Worm (Caenorhabditis elegans): ENCODE results near the gene fbxb-11.
"Not testable (repeated sequence)": the region's sequence is repeated elsewhere in the genome, so short reads cannot be mapped to it uniquely, and the experiment has no call there.

fbxb-11 gene

ce11 chrII:1757033-1757432, 32.6 kb downstream of the fbxb-11 start, which contains the start of gene F36H5.10:
Gene F36H5.10 (plus strand): TSS chrII:1757333.
- TF ChIP-seq scrt-1 (GFP tag; IDR thresholded peaks at IDR 0.05) = no peak
- no peak for TF ChIP-seq tbx-11 (GFP tag; IDR thresholded peaks at IDR 0.05)
- no peak for TF ChIP-seq ets-7 (tag; optimal IDR thresholded peaks at IDR 0.05)
- no peak for TF ChIP-seq sea-1 (GFP tag; conservative IDR thresholded peaks at IDR 0.05)
- TF ChIP-seq F13C5.2 (tag; optimal IDR thresholded peaks at IDR 0.05) = no peak
- TF ChIP-seq hnd-1 (tag; optimal IDR thresholded peaks at IDR 0.05) = no peak
- no peak for TF ChIP-seq pes-1 (GFP tag; IDR thresholded peaks at IDR 0.05)
- TF ChIP-seq tra-4 (tag; optimal IDR thresholded peaks at IDR 0.05) = no peak
- no peak for TF ChIP-seq hmbx-1 (tag; optimal IDR thresholded peaks at IDR 0.05)
- TF ChIP-seq hmg-4 (GFP tag; optimal IDR thresholded peaks at IDR 0.05) = no peak
- TF ChIP-seq B0310.2 (tag; optimal IDR thresholded peaks at IDR 0.05) = no peak
- TF ChIP-seq tbx-37 (GFP tag; conservative IDR thresholded peaks at IDR 0.05) = no peak

- TF ChIP-seq hmg-4 (GFP tag; optimal IDR thresholded peaks at IDR 0.05) (no peak), aly-1 (tag; optimal IDR thresholded peaks at IDR 0.05) (no peak)
Observed at ce11 chrII:1759602-1760001, 35.2 kb downstream of the fbxb-11 start, which contains the start of gene F36H5.18. Gene F36H5.18 (plus strand): TSS chrII:1759902.

ce11 chrII:1761564-1761963, 37.1 kb downstream of the fbxb-11 start, which contains the start of gene F36H5.4:
Gene F36H5.4 (plus strand): TSS chrII:1761864.
- TF ChIP-seq hmbx-1 (tag; optimal IDR thresholded peaks at IDR 0.05) (no peak), ceh-13 (GFP tag; optimal IDR thresholded peaks at IDR 0.05) (no peak), ets-7 (tag; optimal IDR thresholded peaks at IDR 0.05) (no peak)

- no peak for TF ChIP-seq ama-1 (optimal IDR thresholded peaks at IDR 0.05)
- TF ChIP-seq hmg-4 (GFP tag; optimal IDR thresholded peaks at IDR 0.05) = no peak
- no peak for TF ChIP-seq flt-1 (GFP tag; IDR thresholded peaks at IDR 0.05)
- no peak for TF ChIP-seq aly-1 (tag; optimal IDR thresholded peaks at IDR 0.05)
- no peak for TF ChIP-seq F13C5.2 (tag; optimal IDR thresholded peaks at IDR 0.05)
- TF ChIP-seq ceh-13 (GFP tag; optimal IDR thresholded peaks at IDR 0.05) = no peak
- no peak for TF ChIP-seq hmbx-1 (tag; optimal IDR thresholded peaks at IDR 0.05)
- no peak for TF ChIP-seq pes-1 (GFP tag; IDR thresholded peaks at IDR 0.05)
- TF ChIP-seq sea-1 (GFP tag; conservative IDR thresholded peaks at IDR 0.05) = no peak
- TF ChIP-seq hnd-1 (tag; optimal IDR thresholded peaks at IDR 0.05) = no peak
- no peak for TF ChIP-seq scrt-1 (GFP tag; IDR thresholded peaks at IDR 0.05)
- TF ChIP-seq ceh-36 (tag; optimal IDR thresholded peaks at IDR 0.05) = no peak
- no peak for TF ChIP-seq ets-7 (tag; optimal IDR thresholded peaks at IDR 0.05)
- TF ChIP-seq tbx-11 (GFP tag; IDR thresholded peaks at IDR 0.05) = no peak
- TF ChIP-seq tra-4 (tag; optimal IDR thresholded peaks at IDR 0.05) = no peak
- no peak for TF ChIP-seq tbx-37 (GFP tag; conservative IDR thresholded peaks at IDR 0.05)
- TF ChIP-seq B0310.2 (tag; optimal IDR thresholded peaks at IDR 0.05) = no peak
Observed at ce11 chrII:1763072-1763471, 38.7 kb downstream of the fbxb-11 start, which contains the start of gene math-28. Gene math-28 (plus strand): TSS chrII:1763372.

ce11 chrII:1766715-1767114, 42.3 kb downstream of the fbxb-11 start:
- no peak for TF ChIP-seq tbx-37 (GFP tag; conservative IDR thresholded peaks at IDR 0.05)
- no peak for TF ChIP-seq hmbx-1 (tag; optimal IDR thresholded peaks at IDR 0.05)
- TF ChIP-seq ceh-13 (GFP tag; optimal IDR thresholded peaks at IDR 0.05) = no peak
- TF ChIP-seq F13C5.2 (tag; optimal IDR thresholded peaks at IDR 0.05) = no peak
- no peak for TF ChIP-seq hnd-1 (tag; optimal IDR thresholded peaks at IDR 0.05)
- TF ChIP-seq pes-1 (GFP tag; IDR thresholded peaks at IDR 0.05) = no peak
- no peak for TF ChIP-seq ceh-36 (tag; optimal IDR thresholded peaks at IDR 0.05)

ce11 chrII:1771347-1771746, 46.9 kb downstream of the fbxb-11 start, which contains the start of gene math-26:
Gene math-26 (plus strand): TSS chrII:1771647.
- not testable (repeated sequence) for TF ChIP-seq scrt-1 (GFP tag; IDR thresholded peaks at IDR 0.05); flt-1 (GFP tag; IDR thresholded peaks at IDR 0.05); tra-4 (tag; optimal IDR thresholded peaks at IDR 0.05)

ce11 chrII:1771785-1772184, 47.4 kb downstream of the fbxb-11 start, which contains the start of gene math-3:
Gene math-3 (plus strand): TSS chrII:1772085.
- TF ChIP-seq aly-1 (tag; optimal IDR thresholded peaks at IDR 0.05) (no peak), ceh-13 (GFP tag; optimal IDR thresholded peaks at IDR 0.05) (no peak), tbx-37 (GFP tag; conservative IDR thresholded peaks at IDR 0.05) (no peak), sea-1 (GFP tag; conservative IDR thresholded peaks at IDR 0.05) (no peak), hmg-4 (GFP tag; optimal IDR thresholded peaks at IDR 0.05) (no peak), tbx-11 (GFP tag; IDR thresholded peaks at IDR 0.05) (no peak), hnd-1 (tag; optimal IDR thresholded peaks at IDR 0.05) (no peak), pes-1 (GFP tag; IDR thresholded peaks at IDR 0.05) (no peak), tra-4 (tag; optimal IDR thresholded peaks at IDR 0.05) (no peak), flt-1 (GFP tag; IDR thresholded peaks at IDR 0.05) (no peak), ceh-36 (tag; optimal IDR thresholded peaks at IDR 0.05) (no peak), ama-1 (optimal IDR thresholded peaks at IDR 0.05) (no peak), ets-7 (tag; optimal IDR thresholded peaks at IDR 0.05) (no peak), B0310.2 (tag; optimal IDR thresholded peaks at IDR 0.05) (no peak), hmbx-1 (tag; optimal IDR thresholded peaks at IDR 0.05) (no peak), scrt-1 (GFP tag; IDR thresholded peaks at IDR 0.05) (no peak), F13C5.2 (tag; optimal IDR thresholded peaks at IDR 0.05) (no peak)

- TF ChIP-seq hnd-1 (tag; optimal IDR thresholded peaks at IDR 0.05); aly-1 (tag; optimal IDR thresholded peaks at IDR 0.05); hmg-4 (GFP tag; optimal IDR thresholded peaks at IDR 0.05): not testable (repeated sequence)
Observed at ce11 chrII:1775234-1775633, 50.8 kb downstream of the fbxb-11 start, which contains the start of gene F36H5.14. Gene F36H5.14 (plus strand): TSS chrII:1775534.

Measured in whole organism, early embryonic.